Fruit fly (Drosophila melanogaster): ENCODE measurements around the gene CG45049.

Gene CG45049

dm6 chr3R:22753600-22753894 is 26.8 kb downstream of the CG45049 start:
- TF ChIP-seq CG5204 (GFP tag; optimal IDR thresholded peaks at IDR 0.05) (no peak), pad (GFP tag; optimal IDR thresholded peaks at IDR 0.05) (no peak), cic (GFP tag; optimal IDR thresholded peaks at IDR 0.05) (peak; percentile 67), CG7045 (GFP tag; optimal IDR thresholded peaks at IDR 0.05) (no peak), CG7101 (tag; optimal IDR thresholded peaks at IDR 0.05) (no peak), Hr96 (GFP tag; optimal IDR thresholded peaks at IDR 0.05) (no peak)

- peak; percentile 37 for TF ChIP-seq Mnt (GFP tag; optimal IDR thresholded peaks at IDR 0.05)
- TF ChIP-seq CG5204 (GFP tag; optimal IDR thresholded peaks at IDR 0.05) = peak; percentile 37
- TF ChIP-seq Hr96 (GFP tag; optimal IDR thresholded peaks at IDR 0.05) = peak; percentile 24
- TF ChIP-seq CG33017 (tag; optimal IDR thresholded peaks at IDR 0.05) = peak; percentile 38
- peak; percentile 74 for TF ChIP-seq kay (GFP tag; ENCODE audit: borderline replicate concordance)
- peak; percentile 42 for TF ChIP-seq CG11617 (GFP tag; optimal IDR thresholded peaks at IDR 0.05)
- no peak for TF ChIP-seq pad (GFP tag; optimal IDR thresholded peaks at IDR 0.05)
- TF ChIP-seq CG1620 (GFP tag; optimal IDR thresholded peaks at IDR 0.05) = no peak
- no peak for TF ChIP-seq toe (GFP tag; optimal IDR thresholded peaks at IDR 0.05)
- TF ChIP-seq cnc (optimal IDR thresholded peaks at IDR 0.05) = no peak
- TF ChIP-seq Crg-1 (GFP tag; optimal IDR thresholded peaks at IDR 0.05) = no peak
- no peak for TF ChIP-seq cic (GFP tag; optimal IDR thresholded peaks at IDR 0.05)
- peak; percentile 1 for TF ChIP-seq CG7101 (tag; optimal IDR thresholded peaks at IDR 0.05)
These were observed 27.4 kb downstream of the CG45049 start for dm6 chr3R:22753895-22754774.

DNA sequence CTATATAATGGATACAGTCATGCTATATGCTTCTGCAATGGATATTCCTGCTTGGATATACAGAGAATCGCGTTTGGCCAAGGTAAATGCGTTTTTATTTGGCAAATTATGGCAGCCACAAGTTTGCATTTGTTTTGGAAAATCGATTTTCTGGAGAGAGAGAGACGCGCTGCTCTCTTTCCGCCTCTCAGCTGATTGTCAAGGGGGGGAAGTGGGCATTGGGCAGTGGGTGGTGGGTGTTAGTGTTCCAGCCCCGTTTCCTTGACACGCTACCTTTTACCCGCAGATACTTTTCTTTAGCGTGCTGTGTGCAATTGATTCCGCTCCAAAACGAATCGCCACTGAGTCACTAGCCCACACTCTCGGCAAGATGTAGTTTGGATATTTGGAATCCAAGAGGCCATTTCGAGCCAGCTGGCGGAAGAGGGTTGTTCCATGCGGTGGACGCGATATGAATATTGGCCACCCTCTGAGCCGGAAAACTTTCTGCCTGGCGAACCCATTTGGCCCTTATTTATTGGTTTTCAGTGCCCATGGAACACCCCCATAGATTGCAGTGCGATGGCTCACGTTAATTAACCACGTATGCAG is 28.5 kb downstream of the CG45049 start:
- peak; percentile 42 for TF ChIP-seq tj (GFP tag; optimal IDR thresholded peaks at IDR 0.05)
- no peak for TF ChIP-seq pad (GFP tag; optimal IDR thresholded peaks at IDR 0.05)

- TF ChIP-seq Hr96 (GFP tag; optimal IDR thresholded peaks at IDR 0.05) = no peak
- TF ChIP-seq Mnt (GFP tag; optimal IDR thresholded peaks at IDR 0.05) = no peak
- TF ChIP-seq CG14711 (tag; optimal IDR thresholded peaks at IDR 0.05) = no peak
- TF ChIP-seq cnc (optimal IDR thresholded peaks at IDR 0.05) = no peak
- TF ChIP-seq cic (GFP tag; optimal IDR thresholded peaks at IDR 0.05) = no peak
- no peak for TF ChIP-seq CG33017 (tag; optimal IDR thresholded peaks at IDR 0.05)
- TF ChIP-seq tj (GFP tag; optimal IDR thresholded peaks at IDR 0.05) = no peak
- TF ChIP-seq CG5204 (GFP tag; optimal IDR thresholded peaks at IDR 0.05) = no peak
- no peak for TF ChIP-seq CG12768 (GFP tag; optimal IDR thresholded peaks at IDR 0.05)
- no peak for TF ChIP-seq kay (GFP tag; ENCODE audit: borderline replicate concordance)
- TF ChIP-seq toe (GFP tag; optimal IDR thresholded peaks at IDR 0.05) = no peak
- no peak for TF ChIP-seq CG11617 (GFP tag; optimal IDR thresholded peaks at IDR 0.05)
- no peak for TF ChIP-seq Crg-1 (GFP tag; optimal IDR thresholded peaks at IDR 0.05)
- no peak for TF ChIP-seq pad (GFP tag; optimal IDR thresholded peaks at IDR 0.05)
- TF ChIP-seq ovo (GFP tag; optimal IDR thresholded peaks at IDR 0.05) = no peak
These were observed 29.5 kb downstream of the CG45049 start for dm6 chr3R:22756289-22756688.

DNA sequence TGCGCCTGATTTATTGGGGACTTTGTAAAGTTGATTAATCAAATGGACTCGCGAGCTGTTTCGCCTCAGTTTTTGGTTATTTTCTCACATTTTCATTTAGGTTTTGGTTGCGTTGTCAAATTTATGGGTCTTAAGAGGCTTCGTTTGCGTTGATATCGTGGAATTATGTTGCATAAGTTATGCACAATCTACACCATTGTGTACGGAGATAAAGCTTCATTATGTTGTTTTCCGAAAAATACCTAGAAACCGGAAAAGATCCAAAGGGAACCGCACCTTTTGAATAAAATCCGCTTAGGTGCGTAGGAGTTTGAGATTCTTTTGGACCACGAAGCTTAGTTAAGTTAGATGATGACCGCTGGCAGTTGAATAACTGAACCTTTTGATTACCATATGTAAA is 30.4 kb downstream of the CG45049 start:
- TF ChIP-seq toe (GFP tag; optimal IDR thresholded peaks at IDR 0.05) (no peak), cic (GFP tag; optimal IDR thresholded peaks at IDR 0.05) (no peak), kay (GFP tag; ENCODE audit: borderline replicate concordance) (no peak), CG12768 (GFP tag; optimal IDR thresholded peaks at IDR 0.05) (no peak)

DNA sequence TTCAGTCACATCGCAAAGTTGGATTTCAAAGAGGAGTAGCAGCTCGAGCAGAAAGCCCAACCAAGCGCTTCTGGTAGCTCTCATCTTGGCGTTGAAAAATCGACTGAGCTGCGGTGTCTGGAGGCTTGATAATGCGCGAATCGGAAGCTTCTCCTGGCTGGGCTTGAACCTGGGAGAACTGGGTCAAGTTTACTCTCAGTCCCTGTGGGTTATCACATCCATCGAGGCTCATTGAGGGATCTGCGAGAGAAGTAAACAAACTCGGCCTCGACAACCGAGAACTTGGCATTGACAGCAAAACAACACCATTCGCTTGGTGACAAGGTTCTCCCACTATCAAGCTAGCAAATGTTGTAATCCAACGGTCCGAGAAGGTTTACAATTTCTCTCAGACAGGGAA is 34.2 kb downstream of the CG45049 start, which contains the start of gene Nepl13:
Gene Nepl13 (minus strand): TSS at position 89 of the 400 bp plus-strand sequence.
- TF ChIP-seq cic (GFP tag; optimal IDR thresholded peaks at IDR 0.05) (peak; percentile 46), cnc (optimal IDR thresholded peaks at IDR 0.05) (no peak)

DNA sequence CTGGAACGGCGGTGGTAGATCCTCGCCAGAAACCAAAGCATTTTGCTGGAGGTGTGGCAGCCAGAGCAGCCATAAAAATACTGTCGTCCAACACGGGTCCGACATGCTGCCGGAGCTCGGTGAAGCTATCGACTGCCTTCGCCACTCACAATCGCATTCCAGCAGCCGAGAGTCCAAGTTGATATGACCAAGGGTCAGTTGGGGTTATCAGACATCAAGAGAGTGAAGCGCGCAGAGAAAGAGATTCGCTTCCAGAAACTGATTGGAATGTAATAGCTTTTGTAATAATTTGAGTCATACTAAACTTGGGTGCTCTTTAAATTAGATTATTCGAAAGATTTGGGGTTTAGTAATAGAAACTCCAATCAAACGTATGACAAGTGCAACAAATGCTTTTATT is 36.8 kb downstream of the CG45049 start, which contains the start of gene Nepl14:
Gene Nepl14 (minus strand): TSS at position 125 of the 400 bp plus-strand sequence.
- TF ChIP-seq tj (GFP tag; optimal IDR thresholded peaks at IDR 0.05) = no peak
- no peak for TF ChIP-seq CG11617 (GFP tag; optimal IDR thresholded peaks at IDR 0.05)
- TF ChIP-seq Crg-1 (GFP tag; optimal IDR thresholded peaks at IDR 0.05) = no peak
- no peak for TF ChIP-seq CG7045 (GFP tag; optimal IDR thresholded peaks at IDR 0.05)
- no peak for TF ChIP-seq bab1 (GFP tag; optimal IDR thresholded peaks at IDR 0.05)
- TF ChIP-seq CG7101 (tag; optimal IDR thresholded peaks at IDR 0.05) = no peak
- no peak for TF ChIP-seq toe (GFP tag; optimal IDR thresholded peaks at IDR 0.05)
- TF ChIP-seq kay (GFP tag; ENCODE audit: borderline replicate concordance) = no peak

- no peak for TF ChIP-seq Crg-1 (GFP tag; optimal IDR thresholded peaks at IDR 0.05)
- no peak for TF ChIP-seq Hr96 (GFP tag; optimal IDR thresholded peaks at IDR 0.05)
- no peak for TF ChIP-seq toe (GFP tag; optimal IDR thresholded peaks at IDR 0.05)
These were observed 39.3 kb downstream of the CG45049 start, which contains the start of gene Nepl15 for dm6 chr3R:22766072-22766471. Gene Nepl15 (minus strand): TSS chr3R:22766172.
